Worm (Caenorhabditis elegans) whole organism, L3 larva: ENCODE data around the gene D2024.5.
A peak's percentile ranks its signal among the peaks of the same experiment; 100 is the strongest.

Experiments used
- R02D3.7 ChIP-seq: fragments of 150-350 bp; optimal IDR thresholded peaks from 2 replicates; lab custom pipeline; 2014; ENCODE audit warnings: missing biosample characterization, missing genetic modification characterization
- ZK546.5 ChIP-seq: sonication (generic microtip); optimal IDR thresholded peaks from 2 replicates; lab custom pipeline; 2017; ENCODE audit warnings: missing biosample characterization, missing genetic modification characterization
- aly-2 ChIP-seq: fragments of 150-350 bp; optimal IDR thresholded peaks from 2 replicates; lab custom pipeline; 2014; ENCODE audit warnings: missing biosample characterization, missing genetic modification characterization
- ceh-16 ChIP-seq: sonication (generic microtip); optimal IDR thresholded peaks from 2 replicates; lab custom pipeline; 2017; ENCODE audit warnings: missing biosample characterization, missing genetic modification characterization
- ceh-82 ChIP-seq: fragments of 150-350 bp; optimal IDR thresholded peaks from 2 replicates; lab custom pipeline; 2014; ENCODE audit warnings: missing biosample characterization, missing genetic modification characterization
- daf-12 ChIP-seq: fragments of 150-350 bp; optimal IDR thresholded peaks from 2 replicates; lab custom pipeline; 2014; ENCODE audit warnings: missing biosample characterization, missing genetic modification reagents, missing genetic modification characterization
- egl-27 ChIP-seq: sonication (generic microtip); optimal IDR thresholded peaks from 4 replicates; lab custom pipeline; 2017; ENCODE audit warnings: missing biosample characterization, missing genetic modification reagents, missing genetic modification characterization
- egl-5 ChIP-seq: fragments of 150-350 bp; optimal IDR thresholded peaks from 2 replicates; lab custom pipeline; 2017; ENCODE audit warnings: missing biosample characterization, missing genetic modification reagents, missing genetic modification characterization, inconsistent platforms
- elt-2 ChIP-seq: sonication (generic microtip); optimal IDR thresholded peaks from 2 replicates; lab custom pipeline; 2016; ENCODE audit warnings: missing genetic modification reagents, mild to moderate bottlenecking, missing genetic modification characterization, missing compliant biosample characterization
- eor-1 ChIP-seq, 2 experiments: fragments of 150-350 bp; optimal IDR thresholded peaks; 2 replicates each; lab custom pipeline; 2014 to 2018; ENCODE audit warnings: missing biosample characterization in 2 of 2, missing genetic modification characterization in 2 of 2
- fkh-10 ChIP-seq: sonication (generic microtip); optimal IDR thresholded peaks from 2 replicates; lab custom pipeline; 2017; ENCODE audit warnings: missing biosample characterization, missing genetic modification reagents, missing genetic modification characterization
- fkh-2 ChIP-seq: fragments of 150-350 bp; optimal IDR thresholded peaks from 2 replicates; lab custom pipeline; 2014; ENCODE audit warnings: missing biosample characterization, missing genetic modification reagents, missing genetic modification characterization
- fos-1 ChIP-seq: fragments of 150-350 bp; optimal IDR thresholded peaks from 2 replicates; lab custom pipeline; 2014; ENCODE audit warnings: missing biosample characterization, missing genetic modification characterization
- hmg-11 ChIP-seq: sonication (generic microtip); optimal IDR thresholded peaks from 2 replicates; lab custom pipeline; 2016; ENCODE audit warnings: missing genetic modification characterization, missing compliant biosample characterization
- lin-39 ChIP-seq: fragments of 150-350 bp; optimal IDR thresholded peaks from 2 replicates; lab custom pipeline; 2018; ENCODE audit warnings: missing biosample characterization, missing genetic modification reagents, missing genetic modification characterization
- mdl-1 ChIP-seq: fragments of 150-350 bp; optimal IDR thresholded peaks from 2 replicates; lab custom pipeline; 2014; ENCODE audit warnings: missing biosample characterization, missing genetic modification characterization
- nfya-1 ChIP-seq: sonication (generic microtip); optimal IDR thresholded peaks from 2 replicates; lab custom pipeline; 2017; ENCODE audit warnings: missing genetic modification characterization, mild to moderate bottlenecking, missing compliant biosample characterization, antibody characterized with exemption, moderate library complexity; ENCODE audit not compliant: insufficient read depth
- nhr-12 ChIP-seq: fragments of 150-350 bp; optimal IDR thresholded peaks from 2 replicates; lab custom pipeline; 2014; ENCODE audit warnings: missing biosample characterization, missing genetic modification characterization
- nhr-23 ChIP-seq: fragments of 150-350 bp; optimal IDR thresholded peaks from 2 replicates; lab custom pipeline; 2014; ENCODE audit warnings: missing biosample characterization, missing genetic modification reagents, missing genetic modification characterization
- nhr-25 ChIP-seq: sonication (generic microtip); optimal IDR thresholded peaks from 2 replicates; lab custom pipeline; 2017; ENCODE audit warnings: missing biosample characterization, missing genetic modification characterization
- nhr-43 ChIP-seq: sonication (generic microtip); optimal IDR thresholded peaks from 2 replicates; lab custom pipeline; 2016; ENCODE audit warnings: mild to moderate bottlenecking, missing genetic modification characterization, missing compliant biosample characterization; ENCODE audit not compliant: poor library complexity, severe bottlenecking
- nhr-77 ChIP-seq: fragments of 150-350 bp; optimal IDR thresholded peaks from 2 replicates; lab custom pipeline; 2014; ENCODE audit warnings: missing biosample characterization, missing genetic modification characterization
- pha-4 ChIP-seq: fragments of 150-350 bp; optimal IDR thresholded peaks from 2 replicates; lab custom pipeline; 2014; ENCODE audit warnings: missing biosample characterization, missing genetic modification reagents, missing genetic modification characterization
- pqm-1 ChIP-seq: fragments of 150-350 bp; optimal IDR thresholded peaks from 2 replicates; lab custom pipeline; 2017; ENCODE audit warnings: missing biosample characterization, missing genetic modification characterization, inconsistent platforms
- sea-2 ChIP-seq: fragments of 150-350 bp; sonication (generic microtip); optimal IDR thresholded peaks from 4 replicates; lab custom pipeline; 2014; ENCODE audit warnings: missing biosample characterization, missing genetic modification reagents, missing genetic modification characterization
- skn-1 ChIP-seq: fragments of 150-350 bp; optimal IDR thresholded peaks from 2 replicates; lab custom pipeline; 2014; ENCODE audit warnings: missing biosample characterization, missing genetic modification characterization
- snpc-4 ChIP-seq: fragments of 150-350 bp; optimal IDR thresholded peaks from 2 replicates; lab custom pipeline; 2014; ENCODE audit warnings: missing biosample characterization, missing genetic modification characterization
- tbx-2 ChIP-seq: sonication (generic microtip); optimal IDR thresholded peaks from 2 replicates; lab custom pipeline; 2016; ENCODE audit warnings: mild to moderate bottlenecking, missing genetic modification characterization, missing compliant biosample characterization
- zag-1 ChIP-seq: fragments of 150-350 bp; optimal IDR thresholded peaks from 2 replicates; lab custom pipeline; 2014; ENCODE audit warnings: missing biosample characterization, missing genetic modification characterization
- ztf-11 ChIP-seq: fragments of 150-350 bp; optimal IDR thresholded peaks from 2 replicates; lab custom pipeline; 2014; ENCODE audit warnings: missing biosample characterization, missing genetic modification characterization
- ztf-4 ChIP-seq: fragments of 150-350 bp; optimal IDR thresholded peaks from 2 replicates; lab custom pipeline; 2014; ENCODE audit warnings: missing biosample characterization, missing genetic modification characterization

D2024.5 gene

DNA sequence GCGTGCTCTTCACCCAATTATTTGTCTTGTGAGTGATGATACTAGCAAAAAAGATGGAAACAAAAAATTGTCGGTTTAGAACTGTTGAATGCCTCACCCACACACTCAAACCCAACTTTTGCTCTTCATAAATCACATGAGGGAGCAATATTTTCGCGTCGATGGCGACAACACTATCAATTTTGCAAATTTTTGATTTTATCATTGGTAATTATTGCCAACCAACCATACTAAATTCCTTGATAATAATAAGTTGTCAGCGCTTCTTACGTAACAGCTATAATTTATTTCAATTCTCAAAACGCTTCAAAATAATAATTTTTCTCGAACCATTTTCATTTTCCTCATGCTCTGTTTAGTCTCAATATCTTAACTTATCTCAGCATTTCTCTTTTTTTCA is 15.3 kb downstream of the D2024.5 start:
- peak; percentile 62 for TF ChIP-seq elt-2 (tag; lab: Kevin White, UChicago)
- no peak for TF ChIP-seq snpc-4
- peak; percentile 27 for TF ChIP-seq pqm-1 (tag; lab: Kevin White, UChicago)

DNA sequence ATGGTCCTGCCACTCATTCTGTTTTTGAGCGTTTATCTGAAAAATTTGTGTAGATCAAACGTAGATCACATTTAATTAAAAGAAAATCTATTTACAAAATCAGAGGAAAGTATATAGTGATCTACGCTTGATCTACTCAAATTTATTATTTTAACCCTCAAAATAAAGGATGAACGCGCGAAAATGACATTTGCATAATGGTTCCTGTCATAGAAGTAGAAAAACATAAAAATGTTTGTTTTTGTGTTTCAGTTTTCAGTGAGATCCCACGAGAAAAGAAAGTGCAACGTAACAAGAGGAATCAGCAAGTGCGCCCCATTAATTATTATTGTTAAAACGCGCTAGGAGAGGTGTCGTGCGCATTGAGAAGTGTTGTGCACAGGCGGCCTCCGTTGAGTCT is 16.8 kb downstream of the D2024.5 start:
- no peak for TF ChIP-seq ztf-4
- TF ChIP-seq R02D3.7 (tag; lab: Kevin White, UChicago) = no peak
- no peak for TF ChIP-seq sea-2 (GFP tag; lab: Kevin White, UChicago)
- no peak for TF ChIP-seq ztf-11 (tag; lab: Kevin White, UChicago)
- no peak for TF ChIP-seq eor-1 (tag; optimal IDR thresholded peaks at IDR 0.05; lab: Kevin White, UChicago)
- no peak for TF ChIP-seq tbx-2 (tag; lab: Kevin White, UChicago)
- no peak for TF ChIP-seq daf-12 (tag; lab: Kevin White, UChicago)
- no peak for TF ChIP-seq egl-5 (tag; lab: Kevin White, UChicago)
- no peak for TF ChIP-seq nhr-23 (tag; lab: Kevin White, UChicago)

DNA sequence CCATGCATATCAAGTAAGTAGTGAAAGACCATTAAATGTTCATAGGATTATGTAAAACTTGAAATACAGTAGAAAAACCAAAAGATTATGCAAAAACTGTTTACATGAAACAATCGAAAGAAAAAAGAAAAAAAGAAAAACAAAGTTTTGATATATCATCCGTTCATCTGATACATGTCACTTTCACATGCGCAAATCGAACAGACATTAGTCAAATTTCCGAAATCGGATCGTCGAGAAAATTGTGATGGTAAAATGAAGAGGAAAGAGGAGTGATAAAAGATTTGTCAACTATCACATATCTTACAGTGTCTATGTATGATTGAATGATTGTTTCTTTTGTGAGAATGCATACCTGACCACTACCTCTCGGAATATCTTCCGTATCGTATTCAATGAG is 19.1 kb downstream of the D2024.5 start:
- TF ChIP-seq nhr-25 (tag; lab: Kevin White, UChicago) (no peak), nfya-1 (tag; lab: Kevin White, UChicago) (no peak), sea-2 (GFP tag; lab: Kevin White, UChicago) (no peak), zag-1 (no peak), fkh-2 (tag; lab: Kevin White, UChicago) (no peak), hmg-11 (tag; lab: Kevin White, UChicago) (no peak), nhr-12 (no peak), fkh-10 (GFP tag; lab: Kevin White, UChicago) (no peak), ZK546.5 (tag; lab: Kevin White, UChicago) (no peak), lin-39 (tag; lab: Kevin White, UChicago) (no peak), daf-12 (tag; lab: Kevin White, UChicago) (no peak), aly-2 (tag; lab: Kevin White, UChicago) (no peak), pha-4 (tag; lab: Kevin White, UChicago) (no peak), skn-1 (tag; lab: Kevin White, UChicago) (no peak), nhr-43 (no peak), fos-1 (tag; lab: Kevin White, UChicago) (no peak), ceh-16 (tag; lab: Kevin White, UChicago) (no peak), ceh-82 (tag; lab: Kevin White, UChicago) (no peak)

DNA sequence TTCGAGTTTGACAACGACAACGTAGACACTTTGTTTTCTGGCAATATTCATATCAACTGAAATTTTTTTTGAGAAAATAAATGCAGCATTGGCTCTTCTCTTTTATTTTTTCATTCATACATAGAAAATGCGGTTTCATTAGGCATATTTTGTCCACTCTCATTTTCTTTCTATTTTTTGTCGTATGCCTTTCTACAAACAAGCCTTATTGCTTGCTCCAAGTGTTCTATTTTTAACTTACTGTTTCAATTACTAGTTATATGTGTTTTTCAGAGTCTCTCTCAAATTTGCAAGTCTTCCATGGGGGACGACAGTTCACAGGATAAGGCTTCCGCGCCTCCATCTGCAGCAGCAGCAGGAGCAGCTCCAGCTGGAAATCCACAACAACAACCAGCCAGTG is 22.1 kb downstream of the D2024.5 start, which contains the start of gene kcc-1:
Gene kcc-1 (plus strand): TSS at position 301 of the 400 bp plus-strand sequence.
- TF ChIP-seq snpc-4 = no peak
- TF ChIP-seq egl-27 = no peak
- TF ChIP-seq hmg-11 (tag; lab: Kevin White, UChicago) = no peak
- no peak for TF ChIP-seq pqm-1 (tag; lab: Kevin White, UChicago)
- TF ChIP-seq, all 47 proteins: peak for 0

DNA sequence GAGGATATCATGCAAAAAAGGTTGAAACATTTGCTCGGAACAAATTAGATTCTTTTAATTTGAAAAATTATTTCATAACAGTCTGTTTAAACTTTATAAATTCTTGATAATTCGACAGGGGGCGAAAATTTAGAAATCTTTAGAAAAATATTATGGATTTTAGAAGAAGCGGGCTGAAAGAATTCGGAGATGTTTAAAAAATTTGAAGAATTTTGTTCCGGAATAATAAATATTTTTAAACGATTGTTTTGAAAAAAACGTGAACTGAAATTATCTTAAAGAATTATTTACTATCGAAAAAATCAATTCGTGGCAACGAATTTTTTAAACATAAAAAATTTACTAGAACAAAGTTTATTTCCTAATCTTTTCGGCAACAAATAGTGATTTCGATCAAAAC is 24.4 kb downstream of the D2024.5 start, which contains the start of gene R13A1.3:
Gene R13A1.3 (plus strand): TSS at position 301 of the 400 bp plus-strand sequence.
- TF ChIP-seq mdl-1 (tag; lab: Kevin White, UChicago) (no peak), egl-5 (tag; lab: Kevin White, UChicago) (no peak)
- TF ChIP-seq, all 47 proteins: peak for 0

DNA sequence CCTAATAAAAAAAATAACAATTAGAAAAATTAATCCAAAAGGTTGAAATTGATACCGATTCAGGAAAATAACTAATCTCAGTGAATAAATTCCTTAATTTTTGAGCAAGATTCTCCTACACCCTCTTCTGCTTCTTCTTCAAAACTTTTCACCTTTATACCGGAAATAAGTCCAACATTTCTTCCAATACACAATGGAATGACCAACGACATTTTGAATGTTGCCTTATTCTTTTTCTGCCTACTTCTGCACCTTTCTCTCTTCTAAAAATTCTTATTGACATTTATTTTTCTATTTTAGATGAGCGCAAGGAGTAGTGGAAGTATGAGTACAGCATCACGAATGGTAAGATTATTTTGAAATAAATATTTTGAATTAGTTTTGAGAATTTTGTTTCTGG is 31.3 kb downstream of the D2024.5 start, which contains the start of gene unc-8:
Gene unc-8 (plus strand): TSS at position 301 of the 400 bp plus-strand sequence.
- no peak for TF ChIP-seq skn-1 (tag; lab: Kevin White, UChicago)

DNA sequence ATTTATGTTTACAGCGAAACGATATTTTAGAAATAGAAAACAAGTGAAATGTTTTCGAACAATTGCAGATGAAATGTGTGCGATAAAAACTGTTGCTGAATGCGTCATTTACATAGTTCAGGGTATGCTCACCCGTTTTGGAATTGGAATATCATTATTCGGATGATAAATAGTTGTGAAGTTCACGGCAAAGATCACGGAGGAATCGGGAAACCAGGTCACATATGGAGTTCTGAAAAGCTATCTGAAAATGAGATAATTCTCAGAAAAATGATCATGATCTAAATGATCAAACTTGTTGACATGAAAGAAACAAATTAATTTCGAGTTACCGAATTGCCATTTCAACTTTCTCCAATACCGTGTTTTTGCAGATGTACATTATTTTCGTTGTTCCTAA is 32.4 kb downstream of the D2024.5 start, which contains the start of gene best-16:
Gene best-16 (minus strand): TSS at position 101 of the 400 bp plus-strand sequence.
- TF ChIP-seq nhr-77 (tag; lab: Kevin White, UChicago) = no peak
